Worm (Caenorhabditis elegans) whole organism, dauer: Measurements from ENCODE around the gene F52D2.12.

ENCODE experiments used
- unc-62 ChIP-seq: sonication (generic microtip); optimal IDR thresholded peaks from 2 replicates; lab custom pipeline; 2017; ENCODE audit warnings: missing biosample characterization, missing genetic modification reagents, missing genetic modification characterization

Gene F52D2.12

ce11 chrX:1977708-1978107, at the start of gene F52D2.12:
Gene F52D2.12 (plus strand): TSS chrX:1978014.
- no peak for TF ChIP-seq unc-62 (GFP tag; lab: Kevin White, UChicago)

ce11 chrX:1935438-1935837, 42.4 kb upstream of the F52D2.12 start:
- TF ChIP-seq unc-62 (GFP tag; lab: Kevin White, UChicago) = no peak

- no peak for TF ChIP-seq unc-62 (GFP tag; lab: Kevin White, UChicago)
Observed at ce11 chrX:1939248-1939647, 38.6 kb upstream of the F52D2.12 start.

- TF ChIP-seq unc-62 (GFP tag; lab: Kevin White, UChicago) = no peak
Observed at ce11 chrX:1939887-1940286, 37.9 kb upstream of the F52D2.12 start, which contains the start of gene Y59E1A.4. Gene Y59E1A.4 (minus strand): TSS chrX:1939987.

- no peak for TF ChIP-seq unc-62 (GFP tag; lab: Kevin White, UChicago)
Observed at ce11 chrX:1959063-1959462, 18.8 kb upstream of the F52D2.12 start.

- TF ChIP-seq unc-62 (GFP tag; lab: Kevin White, UChicago) = no peak
Observed at ce11 chrX:1960895-1961715, 16.7 kb upstream of the F52D2.12 start.

- no peak for TF ChIP-seq unc-62 (GFP tag; lab: Kevin White, UChicago)
Observed at ce11 chrX:1962273-1962672, 15.5 kb upstream of the F52D2.12 start, which contains the start of gene F52D2.7. Gene F52D2.7 (plus strand): TSS chrX:1962573.

ce11 chrX:1964411-1964810, 13.4 kb upstream of the F52D2.12 start:
- no peak for TF ChIP-seq unc-62 (GFP tag; lab: Kevin White, UChicago)

- TF ChIP-seq unc-62 (GFP tag; lab: Kevin White, UChicago) = no peak
Observed at ce11 chrX:1964828-1965227, 13.0 kb upstream of the F52D2.12 start.

ce11 chrX:1969575-1969974, 8.2 kb upstream of the F52D2.12 start, which contains the start of gene str-79:
Gene str-79 (plus strand): TSS chrX:1969875.
- TF ChIP-seq unc-62 (GFP tag; lab: Kevin White, UChicago) = no peak

ce11 chrX:1971647-1972046, 6.2 kb upstream of the F52D2.12 start:
- TF ChIP-seq unc-62 (GFP tag; lab: Kevin White, UChicago) = no peak

ce11 chrX:1972766-1973165, 5.0 kb upstream of the F52D2.12 start:
- TF ChIP-seq unc-62 (GFP tag; lab: Kevin White, UChicago) = no peak

- no peak for TF ChIP-seq unc-62 (GFP tag; lab: Kevin White, UChicago)
Observed at ce11 chrX:1974699-1975098, 3.1 kb upstream of the F52D2.12 start, which contains the start of gene F52D2.5. Gene F52D2.5 (minus strand): TSS chrX:1974799.

ce11 chrX:1975692-1976091, 2.1 kb upstream of the F52D2.12 start, which contains the start of gene F52D2.6:
Gene F52D2.6 (plus strand): TSS chrX:1975992.
- no peak for TF ChIP-seq unc-62 (GFP tag; lab: Kevin White, UChicago)

- no peak for TF ChIP-seq unc-62 (GFP tag; lab: Kevin White, UChicago)
Observed at ce11 chrX:1981654-1982053, 3.8 kb downstream of the F52D2.12 start.

- no peak for TF ChIP-seq unc-62 (GFP tag; lab: Kevin White, UChicago)
Observed at ce11 chrX:1984831-1985230, 7.0 kb downstream of the F52D2.12 start.

ce11 chrX:1989576-1989975, 11.8 kb downstream of the F52D2.12 start, which contains the start of gene meg-3:
Gene meg-3 (minus strand): TSS chrX:1989607.
- no peak for TF ChIP-seq unc-62 (GFP tag; lab: Kevin White, UChicago)
